Worm (Caenorhabditis elegans) whole organism, L4/young adult: ENCODE measurements around the gene hbl-1.

Source experiments
- W03F9.2 ChIP-seq: fragments of 150-350 bp; optimal IDR thresholded peaks from 2 replicates; lab custom pipeline; 2014; ENCODE audit warnings: missing biosample characterization, missing genetic modification characterization
- dao-5 ChIP-seq: sonication (generic microtip); optimal IDR thresholded peaks from 2 replicates; lab custom pipeline; 2016; ENCODE audit warnings: missing genotype, missing genetic modification characterization, moderate library complexity, missing compliant biosample characterization
- him-1 ChIP-seq: sonication (generic microtip); optimal IDR thresholded peaks from 2 replicates; lab custom pipeline; 2016; ENCODE audit warnings: missing genotype, missing genetic modification reagents, missing genetic modification characterization, missing compliant biosample characterization

DNA sequence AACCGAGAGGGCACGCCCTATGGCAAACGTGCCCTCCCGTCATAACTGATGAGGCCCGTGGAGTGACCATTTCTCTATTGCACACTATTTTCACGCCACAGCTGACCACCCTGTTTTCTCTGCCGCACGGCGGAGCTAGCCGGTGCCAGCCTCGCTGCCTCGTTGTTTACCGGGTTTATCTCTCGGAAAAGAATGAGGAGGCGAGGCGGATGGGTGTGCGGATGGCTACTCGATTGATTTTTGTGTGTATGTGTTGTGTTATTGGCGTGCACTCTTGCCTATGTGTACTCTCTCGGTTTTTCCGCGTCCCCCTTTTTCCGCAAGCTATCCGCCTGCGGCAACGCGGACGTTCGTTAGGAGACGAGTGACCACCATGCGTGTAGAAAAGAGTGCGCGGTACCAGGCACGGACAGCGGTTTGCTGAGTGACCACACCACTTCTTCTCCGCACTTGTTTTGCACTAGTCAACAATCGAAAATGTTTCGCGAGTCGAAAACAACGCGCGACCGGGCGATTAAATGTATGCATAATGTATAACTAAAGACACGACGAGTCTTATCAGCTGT is 9.9 kb upstream of the hbl-1 start:
- TF ChIP-seq W03F9.2 (tag; lab: Kevin White, UChicago) (no peak), him-1 (tag; lab: Kevin White, UChicago) (no peak), dao-5 (tag; lab: Kevin White, UChicago) (no peak)
